Worm (Caenorhabditis elegans) whole organism, L1 larva: ENCODE measurements around the gene F54F2.14.

Source experiments
- C04F5.9 ChIP-seq: sonication (generic microtip); optimal IDR thresholded peaks from 2 replicates; lab custom pipeline; 2016; ENCODE audit warnings: missing genetic modification characterization, missing compliant biosample characterization
- C16A3.4 ChIP-seq: fragments of 150-350 bp; optimal IDR thresholded peaks from 2 replicates; lab custom pipeline; 2014; ENCODE audit warnings: missing biosample characterization, missing genetic modification characterization
- C34B4.2 ChIP-seq: sonication (generic microtip); optimal IDR thresholded peaks from 2 replicates; lab custom pipeline; 2017; ENCODE audit warnings: mild to moderate bottlenecking, missing genetic modification characterization, missing compliant biosample characterization
- aha-1 ChIP-seq: fragments of 150-350 bp; optimal IDR thresholded peaks from 2 replicates; lab custom pipeline; 2014; ENCODE audit warnings: missing biosample characterization, missing genetic modification characterization
- alr-1 ChIP-seq: fragments of 200-800 bp; sonication (Bioruptor generic); optimal IDR thresholded peaks from 2 replicates; lab custom pipeline; 2018; ENCODE audit warnings: borderline replicate concordance, mild to moderate bottlenecking, missing genetic modification characterization, missing compliant biosample characterization
- aly-2 ChIP-seq: fragments of 150-350 bp; optimal IDR thresholded peaks from 2 replicates; lab custom pipeline; 2014; ENCODE audit warnings: missing biosample characterization, missing genetic modification characterization
- ceh-63 ChIP-seq: fragments of 200-800 bp; sonication (Bioruptor generic); optimal IDR thresholded peaks from 2 replicates; lab custom pipeline; 2018; ENCODE audit warnings: mild to moderate bottlenecking, missing genetic modification characterization, missing compliant biosample characterization
- ceh-82 ChIP-seq, 3 experiments: fragments of 150-350 bp in 1 of 3; sonication (generic microtip) in 2 of 3; optimal IDR thresholded peaks; 2 replicates each; lab custom pipeline; 2014 to 2017; ENCODE audit warnings: missing biosample characterization in 3 of 3, missing genetic modification characterization in 3 of 3
- ceh-88 ChIP-seq: fragments of 200-800 bp; sonication (Bioruptor generic); IDR thresholded peaks from 2 replicates; pipeline ENCODE4 v1.3.6; 2022; ENCODE audit warnings: missing genetic modification characterization, missing compliant biosample characterization
- ceh-90 ChIP-seq: sonication (generic microtip); optimal IDR thresholded peaks from 2 replicates; lab custom pipeline; 2016; ENCODE audit warnings: missing genetic modification characterization, missing compliant biosample characterization
- ces-1 ChIP-seq: fragments of 150-350 bp; optimal IDR thresholded peaks from 2 replicates; lab custom pipeline; 2014; ENCODE audit warnings: missing biosample characterization, missing genetic modification reagents, missing genetic modification characterization
- dpl-1 ChIP-seq, 3 experiments: fragments of 150-350 bp in 2 of 3; sonication (generic microtip) in 1 of 3; optimal IDR thresholded peaks; 2 replicates each; lab custom pipeline; 2014 to 2017; ENCODE audit warnings: missing biosample characterization in 3 of 3, missing genetic modification characterization in 3 of 3, missing genetic modification reagents in 3 of 3
- dsc-1 ChIP-seq: sonication (generic microtip); optimal IDR thresholded peaks from 2 replicates; lab custom pipeline; 2016; ENCODE audit warnings: mild to moderate bottlenecking, missing genetic modification characterization, missing compliant biosample characterization
- efl-1 ChIP-seq, 4 experiments: fragments of 150-350 bp; optimal IDR thresholded peaks in 3 of 4; peaks in 1 of 4; 1 replicate in 1 of 4; 2 replicates in 3 of 4; lab custom pipeline; 2014; ENCODE audit warnings: missing biosample characterization in 2 of 4, missing genetic modification characterization in 2 of 4, missing genetic modification reagents in 2 of 4
- efl-3 ChIP-seq: fragments of 200-800 bp; sonication (Bioruptor generic); optimal IDR thresholded peaks from 2 replicates; lab custom pipeline; 2018; ENCODE audit warnings: mild to moderate bottlenecking, missing genetic modification characterization, missing compliant biosample characterization
- egl-27 ChIP-seq, 2 experiments: fragments of 150-350 bp in 1 of 2; sonication (generic microtip); optimal IDR thresholded peaks; 3 replicates each; lab custom pipeline; 2017 to 2018; ENCODE audit warnings: missing biosample characterization in 2 of 2, missing genetic modification characterization in 2 of 2, missing genetic modification reagents in 2 of 2
- fkh-4 ChIP-seq: sonication (generic microtip); optimal IDR thresholded peaks from 2 replicates; lab custom pipeline; 2016; ENCODE audit warnings: missing compliant biosample characterization, missing genetic modification characterization, borderline replicate concordance
- fos-1 ChIP-seq: fragments of 150-350 bp; optimal IDR thresholded peaks from 2 replicates; lab custom pipeline; 2014; ENCODE audit warnings: missing biosample characterization, missing genetic modification characterization
- grh-1 ChIP-seq: fragments of 200-800 bp; sonication (Bioruptor generic); IDR thresholded peaks from 2 replicates; pipeline ENCODE4 v1.3.6; 2022; ENCODE audit warnings: missing genetic modification reagents, missing genetic modification characterization, missing compliant biosample characterization
- hlh-4 ChIP-seq: sonication (generic microtip); optimal IDR thresholded peaks from 2 replicates; lab custom pipeline; 2016; ENCODE audit warnings: mild to moderate bottlenecking, missing genetic modification characterization, missing compliant biosample characterization
- hpl-2 ChIP-seq: fragments of 150-350 bp; optimal IDR thresholded peaks from 2 replicates; lab custom pipeline; 2014; ENCODE audit warnings: missing biosample characterization, missing genetic modification reagents, missing genetic modification characterization
- lin-14 ChIP-seq: fragments of 200-800 bp; sonication (Bioruptor generic); optimal IDR thresholded peaks from 2 replicates; lab custom pipeline; 2018; ENCODE audit warnings: mild to moderate bottlenecking, missing genetic modification characterization, moderate library complexity, missing compliant biosample characterization
- lin-15B ChIP-seq: fragments of 150-350 bp; sonication (generic microtip); optimal IDR thresholded peaks from 3 replicates; lab custom pipeline; 2014; ENCODE audit warnings: missing biosample characterization, missing genetic modification characterization
- lin-35 ChIP-seq, 2 experiments: fragments of 150-350 bp; optimal IDR thresholded peaks; 2 replicates each; lab custom pipeline; 2014; ENCODE audit warnings: missing biosample characterization in 2 of 2, missing genetic modification characterization in 2 of 2, missing genetic modification reagents in 2 of 2
- lin-39 ChIP-seq: fragments of 150-350 bp; optimal IDR thresholded peaks from 2 replicates; lab custom pipeline; 2014; ENCODE audit warnings: missing biosample characterization, missing genetic modification reagents, missing genetic modification characterization
- lsy-2 ChIP-seq, 2 experiments: fragments of 150-350 bp; optimal IDR thresholded peaks; 2 replicates each; lab custom pipeline; 2014; ENCODE audit warnings: missing biosample characterization in 2 of 2, missing genetic modification characterization in 2 of 2
- mab-9 ChIP-seq: fragments of 200-800 bp; sonication (Bioruptor generic); IDR thresholded peaks from 2 replicates; pipeline ENCODE4 v1.3.6; 2022; ENCODE audit warnings: missing genetic modification reagents, missing genetic modification characterization, missing compliant biosample characterization
- mep-1 ChIP-seq: fragments of 150-350 bp; optimal IDR thresholded peaks from 2 replicates; lab custom pipeline; 2014; ENCODE audit warnings: missing biosample characterization, missing genetic modification characterization
- nhr-11 ChIP-seq: fragments of 150-350 bp; optimal IDR thresholded peaks from 2 replicates; lab custom pipeline; 2014; ENCODE audit warnings: missing biosample characterization, missing genetic modification characterization
- nhr-12 ChIP-seq: sonication (generic microtip); optimal IDR thresholded peaks from 2 replicates; lab custom pipeline; 2017; ENCODE audit warnings: missing biosample characterization, missing genetic modification characterization
- nhr-19 ChIP-seq: fragments of 200-800 bp; sonication (Bioruptor generic); conservative IDR thresholded peaks from 2 replicates; pipeline ENCODE4 v1.3.6; 2022; ENCODE audit warnings: missing genetic modification characterization, missing compliant biosample characterization
- nhr-20 ChIP-seq: sonication (generic microtip); optimal IDR thresholded peaks from 2 replicates; lab custom pipeline; 2016; ENCODE audit warnings: mild to moderate bottlenecking, missing genetic modification characterization, missing compliant biosample characterization
- nhr-47 ChIP-seq: sonication (generic microtip); optimal IDR thresholded peaks from 2 replicates; lab custom pipeline; 2016; ENCODE audit warnings: mild to moderate bottlenecking, missing genetic modification characterization, moderate library complexity, missing compliant biosample characterization
- nhr-71 ChIP-seq: sonication (generic microtip); optimal IDR thresholded peaks from 2 replicates; lab custom pipeline; 2016; ENCODE audit warnings: mild to moderate bottlenecking, missing genetic modification characterization, moderate library complexity, missing compliant biosample characterization
- nhr-77 ChIP-seq: fragments of 150-350 bp; optimal IDR thresholded peaks from 2 replicates; lab custom pipeline; 2014; ENCODE audit warnings: missing biosample characterization, missing genetic modification characterization
- nhr-84 ChIP-seq: sonication (generic microtip); optimal IDR thresholded peaks from 2 replicates; lab custom pipeline; 2017; ENCODE audit warnings: missing biosample characterization, missing genetic modification characterization
- nhr-90 ChIP-seq: sonication (generic microtip); optimal IDR thresholded peaks from 2 replicates; lab custom pipeline; 2016; ENCODE audit warnings: mild to moderate bottlenecking, missing genetic modification characterization, missing compliant biosample characterization; ENCODE audit not compliant: poor library complexity
- pax-3 ChIP-seq: fragments of 200-800 bp; sonication (Bioruptor generic); optimal IDR thresholded peaks from 2 replicates; lab custom pipeline; 2018; ENCODE audit warnings: mild to moderate bottlenecking, missing genetic modification characterization, moderate library complexity, missing compliant biosample characterization
- pqm-1 ChIP-seq: sonication (generic microtip); optimal IDR thresholded peaks from 3 replicates; lab custom pipeline; 2017; ENCODE audit warnings: missing biosample characterization, missing genetic modification characterization
- rnt-1 ChIP-seq: sonication (generic microtip); optimal IDR thresholded peaks from 2 replicates; lab custom pipeline; 2016; ENCODE audit warnings: mild to moderate bottlenecking, missing genetic modification characterization, moderate library complexity, missing compliant biosample characterization
- skn-1 ChIP-seq: fragments of 150-350 bp; optimal IDR thresholded peaks from 2 replicates; lab custom pipeline; 2014; ENCODE audit warnings: missing biosample characterization, missing genetic modification characterization
- snpc-4 ChIP-seq: fragments of 150-350 bp; optimal IDR thresholded peaks from 2 replicates; lab custom pipeline; 2014; ENCODE audit warnings: missing biosample characterization, missing genetic modification characterization
- snu-23 ChIP-seq: sonication (generic microtip); optimal IDR thresholded peaks from 2 replicates; lab custom pipeline; 2016; ENCODE audit warnings: missing genetic modification characterization, missing compliant biosample characterization
- sox-4 ChIP-seq: sonication (generic microtip); optimal IDR thresholded peaks from 2 replicates; lab custom pipeline; 2016; ENCODE audit warnings: missing genetic modification characterization, missing compliant biosample characterization
- swsn-7 ChIP-seq: sonication (generic microtip); optimal IDR thresholded peaks from 2 replicates; lab custom pipeline; 2016; ENCODE audit warnings: missing genetic modification characterization, missing compliant biosample characterization
- unc-62 ChIP-seq: fragments of 150-350 bp; optimal IDR thresholded peaks from 2 replicates; lab custom pipeline; 2014; ENCODE audit warnings: missing biosample characterization, missing genetic modification reagents, missing genetic modification characterization
- unc-86 ChIP-seq: sonication (generic microtip); optimal IDR thresholded peaks from 2 replicates; lab custom pipeline; 2016; ENCODE audit warnings: missing genetic modification characterization, missing compliant biosample characterization
- unc-98 ChIP-seq: fragments of 200-800 bp; sonication (Bioruptor generic); IDR thresholded peaks from 2 replicates; pipeline ENCODE4 v1.3.6; 2022; ENCODE audit warnings: missing genetic modification characterization, missing compliant biosample characterization
- vab-15 ChIP-seq: sonication (generic microtip); optimal IDR thresholded peaks from 2 replicates; lab custom pipeline; 2017; ENCODE audit warnings: missing genotype, mild to moderate bottlenecking, missing genetic modification characterization, missing compliant biosample characterization
- xbp-1 ChIP-seq: sonication (generic microtip); optimal IDR thresholded peaks from 2 replicates; lab custom pipeline; 2016; ENCODE audit warnings: missing genetic modification characterization, missing compliant biosample characterization
- zag-1 ChIP-seq: fragments of 150-350 bp; optimal IDR thresholded peaks from 2 replicates; lab custom pipeline; 2014; ENCODE audit warnings: missing biosample characterization, missing genetic modification characterization

The F54F2.14 gene

ce11 chrIII:8750606-8751005 lies 40.7 kb upstream of the F54F2.14 start, which contains the start of gene ugtp-1:
TSS of gene ugtp-1 (minus strand) at chrIII:8750706.
- TF ChIP-seq snu-23 (no peak), nhr-47 (tag; lab: Kevin White, UChicago) (no peak), unc-62 (GFP tag; lab: Kevin White, UChicago) (no peak)

- no peak for TF ChIP-seq C34B4.2 (tag; lab: Kevin White, UChicago)
- TF ChIP-seq hlh-4 (tag; lab: Kevin White, UChicago), result no peak
- no peak for TF ChIP-seq ceh-82 (tag; optimal IDR thresholded peaks at IDR 0.05; lab: Kevin White, UChicago)
- no peak for TF ChIP-seq sox-4 (tag; lab: Kevin White, UChicago)
- no peak for TF ChIP-seq fos-1
- TF ChIP-seq nhr-12 (tag; lab: Kevin White, UChicago), result no peak
- peak; percentile 19 to 51 for TF ChIP-seq lin-35 (GFP tag; optimal IDR thresholded peaks at IDR 0.05; lab: Kevin White, UChicago)
- no peak for TF ChIP-seq nhr-77 (tag; lab: Kevin White, UChicago)
- no peak for TF ChIP-seq nhr-84 (tag; lab: Kevin White, UChicago)
- TF ChIP-seq egl-27 (tag; optimal IDR thresholded peaks at IDR 0.05; lab: Kevin White, UChicago), result no peak
- no peak for TF ChIP-seq rnt-1 (tag; lab: Kevin White, UChicago)
- TF ChIP-seq ceh-88 (GFP tag; lab: Robert Waterston, UW), result no peak
- no peak for TF ChIP-seq efl-3 (GFP tag; lab: Kevin White, UChicago)
- peak; percentile 15 to 45 for TF ChIP-seq efl-1 (optimal IDR thresholded peaks at IDR 0.05; lab: Kevin White, UChicago)
- peak; percentile 26 to 89 for TF ChIP-seq efl-1 (GFP tag; optimal IDR thresholded peaks at IDR 0.05 in 1 of 2; lab: Kevin White, UChicago)
- TF ChIP-seq fkh-4 (tag; lab: Kevin White, UChicago), result no peak
- no peak for TF ChIP-seq dsc-1 (tag; lab: Kevin White, UChicago)
- TF ChIP-seq snu-23, result peak; percentile 24
- peak; percentile 25 for TF ChIP-seq mep-1 (tag; lab: Kevin White, UChicago)
- no peak for TF ChIP-seq hpl-2 (GFP tag; lab: Kevin White, UChicago)
- no peak for TF ChIP-seq grh-1 (GFP tag; lab: Robert Waterston, UW)
- no peak for TF ChIP-seq aha-1
- no peak for TF ChIP-seq ceh-90 (tag; lab: Kevin White, UChicago)
- no peak for TF ChIP-seq ceh-63 (GFP tag; lab: Kevin White, UChicago)
- TF ChIP-seq nhr-11 (tag; lab: Kevin White, UChicago), result no peak
- no peak for TF ChIP-seq mab-9 (GFP tag; lab: Robert Waterston, UW)
- no peak for TF ChIP-seq nhr-20 (tag; lab: Kevin White, UChicago)
- TF ChIP-seq C16A3.4 (tag; lab: Kevin White, UChicago), result no peak
- no peak for TF ChIP-seq snpc-4 (tag; lab: Kevin White, UChicago)
- no peak for TF ChIP-seq pax-3 (tag; lab: Kevin White, UChicago)
- TF ChIP-seq dpl-1 (GFP tag; optimal IDR thresholded peaks at IDR 0.05; lab: Kevin White, UChicago), result peak in 2 of 3 experiments; percentile 25 to 58
- TF ChIP-seq nhr-71 (tag; lab: Kevin White, UChicago), result peak; percentile 22
- no peak for TF ChIP-seq unc-86 (tag; lab: Kevin White, UChicago)
- no peak for TF ChIP-seq lin-15B (tag; lab: Kevin White, UChicago)
- TF ChIP-seq ces-1 (GFP tag; lab: Kevin White, UChicago), result no peak
- no peak for TF ChIP-seq lin-39
- TF ChIP-seq lin-14, result no peak
- TF ChIP-seq nhr-19 (GFP tag; lab: Robert Waterston, UW), result no peak
- TF ChIP-seq xbp-1 (tag; lab: Kevin White, UChicago), result no peak
- TF ChIP-seq nhr-90, result no peak
- no peak for TF ChIP-seq skn-1 (tag; lab: Kevin White, UChicago)
- TF ChIP-seq zag-1 (tag; lab: Kevin White, UChicago), result no peak
- TF ChIP-seq swsn-7 (tag; lab: Kevin White, UChicago), result peak; percentile 2
- no peak for TF ChIP-seq pqm-1 (tag; lab: Kevin White, UChicago)
- no peak for TF ChIP-seq C04F5.9 (tag; lab: Kevin White, UChicago)
- no peak for TF ChIP-seq aly-2 (tag; lab: Kevin White, UChicago)
- no peak for TF ChIP-seq unc-62 (GFP tag; lab: Kevin White, UChicago)
- TF ChIP-seq unc-98, result no peak
- no peak for TF ChIP-seq vab-15 (tag; lab: Kevin White, UChicago)
- TF ChIP-seq alr-1 (tag; lab: Kevin White, UChicago), result no peak
- no peak for TF ChIP-seq nhr-47 (tag; lab: Kevin White, UChicago)
- peak; percentile 14 to 61 for TF ChIP-seq lsy-2 (tag; optimal IDR thresholded peaks at IDR 0.05; lab: Kevin White, UChicago)
These were observed 36.7 kb upstream of the F54F2.14 start, which contains the start of gene tomm-70 for ce11 chrIII:8754682-8755081. TSS of gene tomm-70 (minus strand) at chrIII:8754750.
